Worm (Caenorhabditis elegans) whole organism, late embryonic: Measurements from ENCODE around the gene cchl-1.
A peak's percentile ranks its signal among the peaks of the same experiment; 100 is the strongest.

Experiments
- ama-1 ChIP-seq: fragments of 150-350 bp; optimal IDR thresholded peaks from 2 replicates; lab custom pipeline; 2014
- ceh-22 ChIP-seq: sonication (generic microtip); optimal IDR thresholded peaks from 2 replicates; lab custom pipeline; 2017; ENCODE audit warnings: missing biosample characterization, missing genetic modification characterization
- ets-4 ChIP-seq: sonication (generic microtip); optimal IDR thresholded peaks from 2 replicates; lab custom pipeline; 2016; ENCODE audit warnings: missing genetic modification characterization, missing compliant biosample characterization
- fax-1 ChIP-seq: sonication (generic microtip); optimal IDR thresholded peaks from 2 replicates; lab custom pipeline; 2016; ENCODE audit warnings: missing genotype, missing genetic modification characterization, missing compliant biosample characterization
- madf-2 ChIP-seq: sonication (generic microtip); optimal IDR thresholded peaks from 2 replicates; lab custom pipeline; 2017; ENCODE audit warnings: missing genetic modification characterization, missing compliant biosample characterization
- pax-1 ChIP-seq: fragments of 150-350 bp; optimal IDR thresholded peaks from 2 replicates; lab custom pipeline; 2014; ENCODE audit warnings: missing biosample characterization, missing genetic modification characterization
- pha-2 ChIP-seq: sonication (generic microtip); optimal IDR thresholded peaks from 2 replicates; lab custom pipeline; 2017; ENCODE audit warnings: mild to moderate bottlenecking, missing genetic modification characterization, missing compliant biosample characterization
- pqm-1 ChIP-seq: sonication (generic microtip); optimal IDR thresholded peaks from 2 replicates; lab custom pipeline; 2016; ENCODE audit warnings: missing genetic modification characterization, missing compliant biosample characterization
- tbx-7 ChIP-seq: sonication (generic microtip); optimal IDR thresholded peaks from 2 replicates; lab custom pipeline; 2016; ENCODE audit warnings: missing genotype, missing genetic modification characterization, missing compliant biosample characterization
- unc-86 ChIP-seq: sonication (generic microtip); optimal IDR thresholded peaks from 2 replicates; lab custom pipeline; 2016; ENCODE audit warnings: missing genetic modification characterization, missing compliant biosample characterization

DNA sequence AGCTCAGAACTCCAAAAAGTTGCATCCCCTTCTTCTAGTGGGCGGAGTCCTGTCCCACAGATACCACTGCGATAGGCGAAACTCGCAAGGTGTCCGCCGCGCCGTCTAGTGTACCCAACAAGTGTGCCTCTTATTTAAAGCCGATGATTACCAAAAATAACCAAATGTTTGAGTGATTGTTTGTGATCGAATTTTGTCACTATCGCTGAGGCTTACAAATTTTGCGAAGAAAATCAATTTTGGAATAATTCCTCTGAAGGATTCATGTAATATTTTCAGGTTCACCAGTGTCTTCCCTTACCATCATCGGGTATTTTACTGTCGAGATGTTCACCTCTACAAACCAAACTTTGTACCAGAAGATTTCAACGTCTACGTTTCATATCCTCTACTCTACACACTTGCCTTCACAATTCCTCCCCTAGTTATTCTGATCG, 12.1 kb downstream of the cchl-1 start:
- TF ChIP-seq ets-4 (tag; lab: Kevin White, UChicago) = no peak
- TF ChIP-seq unc-86 (tag; lab: Kevin White, UChicago) = no peak
- no peak for TF ChIP-seq pax-1 (tag; lab: Kevin White, UChicago)
- no peak for TF ChIP-seq tbx-7 (tag; lab: Kevin White, UChicago)
- TF ChIP-seq madf-2 = no peak
- no peak for TF ChIP-seq ceh-22 (tag; lab: Kevin White, UChicago)
- TF ChIP-seq pqm-1 (tag; lab: Kevin White, UChicago) = no peak
- TF ChIP-seq pha-2 = no peak
- TF ChIP-seq ama-1 (lab: Kevin White, UChicago) = peak; percentile 88
- no peak for TF ChIP-seq fax-1 (tag; lab: Kevin White, UChicago)
